Worm (Caenorhabditis elegans) whole organism, midembryonic: ENCODE measurements around the gene eat-20.

Experiments used
- T22C8.4 ChIP-seq: fragments of 200-800 bp; sonication (Bioruptor generic); IDR thresholded peaks from 2 replicates; pipeline ENCODE4 v1.3.6; 2022; ENCODE audit warnings: missing genetic modification characterization, missing compliant biosample characterization
- cog-1 ChIP-seq: sonication (generic microtip); optimal IDR thresholded peaks from 2 replicates; lab custom pipeline; 2016; ENCODE audit warnings: missing genetic modification characterization, missing compliant biosample characterization
- flt-1 ChIP-seq: fragments of 200-800 bp; sonication (Bioruptor generic); IDR thresholded peaks from 2 replicates; pipeline ENCODE4 v1.3.6; 2022; ENCODE audit warnings: missing genetic modification characterization, missing compliant biosample characterization
- klf-2 ChIP-seq: fragments of 200-800 bp; sonication (Bioruptor generic); conservative IDR thresholded peaks from 2 replicates; pipeline ENCODE4 v1.3.6; 2022; ENCODE audit warnings: missing genetic modification reagents, missing genetic modification characterization, missing compliant biosample characterization
- med-1 ChIP-seq: sonication (generic microtip); optimal IDR thresholded peaks from 2 replicates; lab custom pipeline; 2017; ENCODE audit warnings: missing genetic modification characterization, mild to moderate bottlenecking, missing compliant biosample characterization, antibody characterized with exemption, missing genetic modification reagents; ENCODE audit not compliant: insufficient read depth
- ref-1 ChIP-seq: fragments of 200-800 bp; sonication (Bioruptor generic); conservative IDR thresholded peaks from 2 replicates; pipeline ENCODE4 v1.3.6; 2022; ENCODE audit warnings: missing genetic modification reagents, missing genetic modification characterization, missing compliant biosample characterization
- tab-1 ChIP-seq: fragments of 200-800 bp; sonication (Bioruptor generic); IDR thresholded peaks from 2 replicates; pipeline ENCODE4 v1.3.6; 2022; ENCODE audit warnings: missing genetic modification characterization, missing compliant biosample characterization
- ztf-23 ChIP-seq: fragments of 200-800 bp; sonication (Bioruptor generic); IDR thresholded peaks from 2 replicates; pipeline ENCODE4 v1.3.6; 2022; ENCODE audit warnings: missing genetic modification reagents, missing genetic modification characterization, missing compliant biosample characterization
- ztf-29 ChIP-seq: fragments of 200-800 bp; sonication (Bioruptor generic); IDR thresholded peaks from 2 replicates; pipeline ENCODE4 v1.3.6; 2022; ENCODE audit warnings: missing genetic modification reagents, missing genetic modification characterization, missing compliant biosample characterization

Gene eat-20

ce11 chrX:15491110-15491509 is 18.7 kb upstream of the eat-20 start:
- TF ChIP-seq flt-1 (GFP tag; lab: Robert Waterston, UW) (no peak), ref-1 (GFP tag; lab: Robert Waterston, UW) (no peak), cog-1 (tag; lab: Kevin White, UChicago) (no peak), T22C8.4 (GFP tag; lab: Robert Waterston, UW) (no peak), med-1 (GFP tag; lab: Kevin White, UChicago) (no peak)

DNA sequence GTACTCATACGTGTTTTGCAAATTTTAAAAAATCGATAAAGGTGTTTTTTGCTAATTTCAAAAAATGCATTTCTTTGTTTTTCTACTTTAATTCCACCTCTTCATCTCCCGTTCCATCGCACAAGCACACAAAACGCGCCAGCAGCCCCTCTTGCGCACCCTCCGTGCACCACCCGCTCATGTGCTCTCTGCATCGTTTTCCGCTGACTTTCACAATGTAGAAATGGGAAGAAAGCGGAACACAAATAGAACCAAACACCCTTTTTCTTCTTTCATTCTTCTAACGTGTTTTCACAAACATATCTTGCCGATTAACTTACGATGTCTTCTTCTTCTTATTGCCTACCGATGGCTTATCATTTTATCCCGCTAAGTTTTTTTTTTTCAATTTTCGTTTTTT is 17.1 kb upstream of the eat-20 start:
- TF ChIP-seq ztf-29 (GFP tag; lab: Robert Waterston, UW) (no peak), T22C8.4 (GFP tag; lab: Robert Waterston, UW) (peak; percentile 40; the same call in 1 of the 2 replicates), tab-1 (GFP tag; lab: Robert Waterston, UW) (peak; percentile 74; the same call in 1 of the 2 replicates), flt-1 (GFP tag; lab: Robert Waterston, UW) (peak; percentile 77), cog-1 (tag; lab: Kevin White, UChicago) (peak; percentile 41), klf-2 (GFP tag; lab: Robert Waterston, UW) (no peak), ref-1 (GFP tag; lab: Robert Waterston, UW) (no peak), med-1 (GFP tag; lab: Kevin White, UChicago) (peak; percentile 32), ztf-23 (GFP tag; lab: Robert Waterston, UW) (peak; percentile 75)

ce11 chrX:15493322-15493721 is 16.5 kb upstream of the eat-20 start, which contains the start of gene gob-1:
Gene gob-1 (plus strand): TSS chrX:15493602.
- TF ChIP-seq T22C8.4 (GFP tag; lab: Robert Waterston, UW), result peak; percentile 69
- TF ChIP-seq cog-1 (tag; lab: Kevin White, UChicago), result no peak

DNA sequence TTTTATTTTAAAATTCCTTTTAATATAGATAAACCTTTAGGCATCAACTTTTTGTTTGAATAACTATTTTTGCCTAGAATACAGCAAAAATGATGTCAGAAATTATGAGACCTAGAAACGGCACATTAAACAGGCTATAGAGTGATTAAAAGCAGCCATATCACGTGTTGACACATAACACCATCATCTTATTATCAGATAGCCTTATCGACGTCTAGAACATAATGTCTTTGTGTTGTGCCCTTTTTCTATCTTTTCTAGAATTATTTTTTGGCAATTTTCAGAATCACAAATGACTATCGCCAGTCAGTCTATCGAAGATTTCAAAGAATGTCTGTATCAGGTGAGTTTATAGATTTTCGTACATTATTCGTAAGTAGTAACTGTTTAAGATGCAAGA is 15.7 kb upstream of the eat-20 start:
- TF ChIP-seq med-1 (GFP tag; lab: Kevin White, UChicago), result no peak
- no peak for TF ChIP-seq ztf-23 (GFP tag; lab: Robert Waterston, UW)
- no peak for TF ChIP-seq klf-2 (GFP tag; lab: Robert Waterston, UW)
- TF ChIP-seq ztf-29 (GFP tag; lab: Robert Waterston, UW), result no peak
- TF ChIP-seq cog-1 (tag; lab: Kevin White, UChicago), result no peak
- TF ChIP-seq ref-1 (GFP tag; lab: Robert Waterston, UW), result no peak
- no peak for TF ChIP-seq flt-1 (GFP tag; lab: Robert Waterston, UW)
- no peak for TF ChIP-seq T22C8.4 (GFP tag; lab: Robert Waterston, UW)
- no peak for TF ChIP-seq tab-1 (GFP tag; lab: Robert Waterston, UW)

DNA sequence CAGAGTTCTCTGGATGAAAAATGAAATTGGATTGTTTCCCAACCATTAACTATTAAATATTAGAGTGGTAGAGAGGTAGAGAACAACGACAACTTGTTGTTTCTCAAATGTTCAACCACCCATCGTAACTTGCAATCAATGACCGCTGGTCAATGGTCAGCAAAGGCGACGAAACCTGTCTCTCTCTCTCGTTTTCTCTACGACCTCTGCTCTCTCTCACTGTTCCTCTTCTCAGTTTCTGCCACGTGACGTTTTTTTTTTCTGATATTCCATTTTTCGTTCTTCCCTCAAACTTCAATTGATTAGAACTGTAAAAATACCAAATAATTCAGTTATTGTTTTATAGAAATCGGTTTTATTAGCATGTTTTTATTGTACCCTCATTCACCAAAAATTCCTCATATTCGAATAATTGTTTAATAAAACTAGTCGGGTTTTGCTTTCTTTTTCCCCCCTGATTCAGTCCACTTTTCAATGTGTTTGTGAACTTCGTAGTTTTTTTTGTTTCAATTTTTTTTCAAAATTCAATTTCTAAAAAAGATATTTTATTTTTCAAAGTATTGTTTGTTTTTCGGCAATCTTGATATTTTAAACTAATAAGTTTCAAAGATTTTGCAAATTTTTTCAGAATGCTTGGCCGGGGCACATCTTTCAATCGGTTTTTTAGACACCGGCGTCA is 12.7 kb upstream of the eat-20 start, which contains the start of gene suox-1:
TSS of gene suox-1 (plus strand) at position 629 of the 679 bp plus-strand sequence.
- no peak for TF ChIP-seq cog-1 (tag; lab: Kevin White, UChicago)
- no peak for TF ChIP-seq ztf-29 (GFP tag; lab: Robert Waterston, UW)
- no peak for TF ChIP-seq ztf-23 (GFP tag; lab: Robert Waterston, UW)
- no peak for TF ChIP-seq tab-1 (GFP tag; lab: Robert Waterston, UW)
- TF ChIP-seq ref-1 (GFP tag; lab: Robert Waterston, UW), result no peak

DNA sequence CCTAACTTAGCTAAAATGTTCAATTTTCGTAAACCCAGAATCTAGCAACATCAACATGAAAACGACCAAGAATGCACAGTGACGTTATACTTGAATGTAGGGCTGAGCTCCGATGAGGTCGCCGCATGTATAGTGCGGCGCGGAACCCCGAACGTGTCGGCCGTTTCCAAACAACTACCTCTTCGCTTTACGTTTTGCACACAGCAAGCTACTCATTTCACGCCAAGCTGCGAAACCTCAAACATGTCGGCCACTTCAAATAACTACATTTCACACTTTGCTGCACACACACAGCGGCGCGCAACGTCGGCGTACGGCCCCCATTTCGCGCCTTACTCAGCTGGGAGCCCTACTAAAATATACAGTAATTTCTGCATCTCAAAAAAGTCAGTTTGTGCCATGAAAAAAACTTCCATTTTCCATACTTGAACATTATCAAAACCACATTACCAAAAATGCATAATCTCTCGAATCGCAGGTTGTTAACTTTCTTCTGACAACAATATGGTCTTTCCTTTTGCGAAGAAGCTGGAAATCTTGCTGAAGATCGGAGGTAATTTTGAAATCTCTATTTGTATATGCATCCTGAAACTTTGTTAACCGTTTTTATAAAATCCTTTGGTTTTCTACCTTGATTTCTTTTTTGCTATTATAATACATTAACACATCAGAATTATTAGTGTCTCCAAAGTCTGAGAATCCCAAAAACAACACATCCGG is 7.2 kb upstream of the eat-20 start, which contains the start of gene H13N06.7:
TSS of gene H13N06.7 (plus strand) at position 670 of the 720 bp plus-strand sequence.
- TF ChIP-seq tab-1 (GFP tag; lab: Robert Waterston, UW) (no peak), med-1 (GFP tag; lab: Kevin White, UChicago) (no peak), ztf-23 (GFP tag; lab: Robert Waterston, UW) (no peak), flt-1 (GFP tag; lab: Robert Waterston, UW) (no peak), ref-1 (GFP tag; lab: Robert Waterston, UW) (no peak), klf-2 (GFP tag; lab: Robert Waterston, UW) (no peak), ztf-29 (GFP tag; lab: Robert Waterston, UW) (no peak), cog-1 (tag; lab: Kevin White, UChicago) (no peak), T22C8.4 (GFP tag; lab: Robert Waterston, UW) (no peak)

DNA sequence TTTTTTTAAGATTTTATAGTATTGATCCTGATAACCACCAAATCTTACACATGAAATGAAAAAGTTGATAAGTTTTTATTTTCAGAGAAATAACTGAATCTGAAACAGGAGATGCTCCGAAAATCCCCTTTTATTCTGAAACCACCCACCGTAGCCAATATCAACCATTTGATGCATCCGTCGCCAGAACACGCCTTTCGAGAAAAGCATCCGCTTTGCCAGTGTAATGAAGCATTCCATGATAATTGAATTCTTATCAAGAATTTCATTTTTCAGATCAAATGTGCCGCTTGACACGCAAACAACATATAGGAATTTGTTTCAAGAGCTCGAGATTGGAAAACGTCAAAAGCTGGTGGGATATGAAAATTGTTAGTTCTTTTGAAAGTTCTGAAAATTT is 5.0 kb upstream of the eat-20 start, which contains the start of gene tbh-1:
TSS of gene tbh-1 (minus strand) at position 101 of the 400 bp plus-strand sequence.
- TF ChIP-seq ztf-29 (GFP tag; lab: Robert Waterston, UW), result no peak
- no peak for TF ChIP-seq T22C8.4 (GFP tag; lab: Robert Waterston, UW)
- no peak for TF ChIP-seq flt-1 (GFP tag; lab: Robert Waterston, UW)
- TF ChIP-seq cog-1 (tag; lab: Kevin White, UChicago), result no peak
- no peak for TF ChIP-seq med-1 (GFP tag; lab: Kevin White, UChicago)
- no peak for TF ChIP-seq klf-2 (GFP tag; lab: Robert Waterston, UW)
- no peak for TF ChIP-seq ztf-23 (GFP tag; lab: Robert Waterston, UW)
- no peak for TF ChIP-seq tab-1 (GFP tag; lab: Robert Waterston, UW)
- TF ChIP-seq ref-1 (GFP tag; lab: Robert Waterston, UW), result no peak

DNA sequence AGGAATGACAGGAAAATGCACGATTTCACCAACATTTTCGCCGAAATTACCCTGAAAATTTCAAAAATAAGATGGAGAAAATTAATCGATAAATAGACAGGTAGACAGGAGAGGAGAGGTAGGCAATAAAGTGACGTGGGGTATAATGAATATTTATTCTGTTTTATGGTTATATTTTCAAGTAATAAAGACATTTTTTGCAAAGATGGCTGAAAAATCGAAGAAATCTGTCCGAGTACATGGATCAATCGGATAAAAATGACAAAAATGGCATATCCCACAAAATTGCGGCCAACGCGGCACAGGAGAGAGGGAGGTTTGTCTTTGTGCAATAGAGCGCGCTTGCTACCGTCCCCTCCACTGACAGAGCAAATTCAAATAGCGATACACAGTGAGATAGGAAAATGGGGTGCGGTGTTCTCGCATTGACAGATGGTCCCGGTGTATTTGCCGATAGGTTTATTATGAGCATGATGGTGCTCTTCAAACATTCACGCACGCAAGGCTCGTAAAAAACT is 1.9 kb upstream of the eat-20 start, which contains the start of gene zipt-7.2:
TSS of gene zipt-7.2 (minus strand) at position 51 of the 518 bp plus-strand sequence.
- TF ChIP-seq klf-2 (GFP tag; lab: Robert Waterston, UW) (no peak), ztf-23 (GFP tag; lab: Robert Waterston, UW) (no peak), ref-1 (GFP tag; lab: Robert Waterston, UW) (no peak), flt-1 (GFP tag; lab: Robert Waterston, UW) (peak; percentile 54; the same call in 1 of the 2 replicates), T22C8.4 (GFP tag; lab: Robert Waterston, UW) (no peak), tab-1 (GFP tag; lab: Robert Waterston, UW) (no peak), med-1 (GFP tag; lab: Kevin White, UChicago) (no peak), cog-1 (tag; lab: Kevin White, UChicago) (peak; percentile 7), ztf-29 (GFP tag; lab: Robert Waterston, UW) (no peak)
